Fruit fly (Drosophila melanogaster) whole organism, embryonic: ENCODE results near the gene Creld.

ENCODE experiments used
- ATbp ChIP-seq: fragments of 200-800 bp; sonication (Bioruptor generic); optimal IDR thresholded peaks from 2 replicates; lab custom pipeline; 2017; ENCODE audit warnings: missing biosample characterization, mild to moderate bottlenecking, missing genetic modification characterization, missing genetic modification reagents
- BEAF-32 ChIP-seq: fragments of 200-800 bp; sonication (Bioruptor generic); optimal IDR thresholded peaks from 3 replicates; lab custom pipeline; 2017; ENCODE audit warnings: missing biosample characterization, missing genetic modification characterization, mild to moderate bottlenecking, moderate library complexity, missing genetic modification reagents
- CG10979 ChIP-seq: fragments of 200-800 bp; sonication (Bioruptor generic); optimal IDR thresholded peaks from 2 replicates; lab custom pipeline; 2018; ENCODE audit warnings: missing biosample characterization, mild to moderate bottlenecking, missing genetic modification characterization, moderate library complexity
- CG11456 ChIP-seq: fragments of 200-800 bp; sonication (Bioruptor generic); IDR thresholded peaks from 3 replicates; pipeline ENCODE4 v1.3.6; 2022; ENCODE audit warnings: missing biosample characterization, missing genetic modification characterization
- CG12744 ChIP-seq: fragments of 200-800 bp; sonication (Bioruptor generic); optimal IDR thresholded peaks from 2 replicates; lab custom pipeline; 2016; ENCODE audit warnings: missing biosample characterization, missing genetic modification characterization
- CG13123 ChIP-seq: fragments of 200-800 bp; sonication (Bioruptor generic); optimal IDR thresholded peaks from 2 replicates; lab custom pipeline; 2016; ENCODE audit warnings: missing biosample characterization, missing genetic modification characterization
- CG13624 ChIP-seq: fragments of 200-800 bp; sonication (Bioruptor generic); optimal IDR thresholded peaks from 2 replicates; lab custom pipeline; 2016; ENCODE audit warnings: missing biosample characterization, missing genetic modification characterization
- CG1603 ChIP-seq: fragments of 200-800 bp; sonication (Bioruptor generic); optimal IDR thresholded peaks from 2 replicates; lab custom pipeline; 2019; ENCODE audit warnings: missing biosample characterization, mild to moderate bottlenecking, missing genetic modification characterization, moderate library complexity
- CG17186 ChIP-seq: fragments of 200-800 bp; sonication (Bioruptor generic); optimal IDR thresholded peaks from 3 replicates; lab custom pipeline; 2017; ENCODE audit warnings: missing biosample characterization, missing genetic modification reagents, missing genetic modification characterization
- CG18476 ChIP-seq: fragments of 200-800 bp; sonication (Bioruptor generic); optimal IDR thresholded peaks from 2 replicates; lab custom pipeline; 2016; ENCODE audit warnings: missing biosample characterization, mild to moderate bottlenecking, missing genetic modification characterization
- CG18619 ChIP-seq: fragments of 200-800 bp; sonication (Bioruptor generic); optimal IDR thresholded peaks from 3 replicates; lab custom pipeline; 2017; ENCODE audit warnings: missing biosample characterization, mild to moderate bottlenecking, missing genetic modification characterization
- CG2875 ChIP-seq: fragments of 200-800 bp; sonication (Bioruptor generic); optimal IDR thresholded peaks from 2 replicates; lab custom pipeline; 2017; ENCODE audit warnings: missing biosample characterization, mild to moderate bottlenecking, missing genetic modification characterization, missing genetic modification reagents
- CG3281 ChIP-seq: fragments of 200-800 bp; sonication (Bioruptor generic); optimal IDR thresholded peaks from 3 replicates; lab custom pipeline; 2017; ENCODE audit warnings: missing biosample characterization, mild to moderate bottlenecking, missing genetic modification characterization
- CG5953 ChIP-seq: fragments of 200-800 bp; sonication (Bioruptor generic); IDR thresholded peaks from 2 replicates; pipeline ENCODE4 v1.3.6; 2022; ENCODE audit warnings: missing biosample characterization, missing genetic modification characterization
- CG8478 ChIP-seq: fragments of >200 bp; optimal IDR thresholded peaks from 2 replicates; lab custom pipeline; 2018
- CG9727 ChIP-seq: fragments of 200-800 bp; sonication (Bioruptor generic); optimal IDR thresholded peaks from 3 replicates; lab custom pipeline; 2017; ENCODE audit warnings: missing biosample characterization, mild to moderate bottlenecking, missing genetic modification characterization
- CG9876 ChIP-seq: fragments of 200-800 bp; sonication (Bioruptor generic); optimal IDR thresholded peaks from 2 replicates; lab custom pipeline; 2016; ENCODE audit warnings: missing biosample characterization, missing genetic modification characterization
- CoRest ChIP-seq: fragments of 200-800 bp; sonication (Bioruptor generic); optimal IDR thresholded peaks from 3 replicates; lab custom pipeline; 2018; ENCODE audit warnings: missing biosample characterization, mild to moderate bottlenecking, missing genetic modification characterization, moderate library complexity
- Dfd ChIP-seq, 2 experiments: fragments of >200 bp; optimal IDR thresholded peaks; 2 replicates each; lab custom pipeline; 2017; ENCODE audit warnings: missing biosample characterization in 2 of 2, missing genetic modification characterization in 2 of 2
- Dll ChIP-seq: fragments of 200-800 bp; sonication (Bioruptor generic); IDR thresholded peaks from 4 replicates; pipeline ENCODE4 v1.3.6; 2022; ENCODE audit warnings: missing biosample characterization, missing genetic modification characterization; ENCODE audit not compliant: partially characterized antibody
- Doc3 ChIP-seq: fragments of 200-800 bp; sonication (Bioruptor generic); IDR thresholded peaks from 3 replicates; pipeline ENCODE4 v1.3.6; 2022; ENCODE audit warnings: missing biosample characterization, missing genetic modification characterization; ENCODE audit not compliant: partially characterized antibody
- Fer3 ChIP-seq: fragments of 200-800 bp; sonication (Bioruptor generic); optimal IDR thresholded peaks from 2 replicates; lab custom pipeline; 2018; ENCODE audit warnings: missing biosample characterization, mild to moderate bottlenecking, missing genetic modification characterization, moderate library complexity
- Gug ChIP-seq: fragments of 200-800 bp; sonication (Bioruptor generic); IDR thresholded peaks from 4 replicates; pipeline ENCODE4 v1.3.6; 2022; ENCODE audit warnings: missing biosample characterization, missing genetic modification characterization
- HLH54F ChIP-seq: fragments of 200-800 bp; sonication (Bioruptor generic); optimal IDR thresholded peaks from 3 replicates; lab custom pipeline; 2016; ENCODE audit warnings: missing biosample characterization, missing genetic modification characterization
- Hmx ChIP-seq: fragments of 200-800 bp; sonication (Bioruptor generic); optimal IDR thresholded peaks from 2 replicates; lab custom pipeline; 2016; ENCODE audit warnings: missing biosample characterization, missing genetic modification characterization
- MTF-1 ChIP-seq: fragments of 200-800 bp; sonication (Bioruptor generic); optimal IDR thresholded peaks from 2 replicates; lab custom pipeline; 2018; ENCODE audit warnings: missing biosample characterization, mild to moderate bottlenecking, missing genetic modification characterization, borderline replicate concordance
- Myb ChIP-seq: fragments of 200-800 bp; sonication (Bioruptor generic); optimal IDR thresholded peaks from 2 replicates; lab custom pipeline; 2016; ENCODE audit warnings: missing biosample characterization, missing genetic modification characterization
- Ssrp ChIP-seq: fragments of 200-800 bp; sonication (Bioruptor generic); optimal IDR thresholded peaks from 2 replicates; lab custom pipeline; 2018; ENCODE audit warnings: missing biosample characterization, mild to moderate bottlenecking, missing genetic modification characterization, moderate library complexity
- Stat92E ChIP-seq, 3 experiments: fragments of >200 bp in 2 of 3; fragments of 200-800 bp in 1 of 3; sonication (Bioruptor generic) in 1 of 3; optimal IDR thresholded peaks; 2 replicates each; lab custom pipeline; 2017 to 2019; ENCODE audit warnings: missing biosample characterization in 3 of 3, missing genetic modification characterization in 3 of 3, mild to moderate bottlenecking in 1 of 3, moderate library complexity in 1 of 3
- Tbp ChIP-seq: fragments of >200 bp; optimal IDR thresholded peaks from 2 replicates; lab custom pipeline; 2018; ENCODE audit warnings: missing biosample characterization, missing genetic modification characterization
- Vsx1 ChIP-seq: fragments of 200-800 bp; sonication (Bioruptor generic); optimal IDR thresholded peaks from 2 replicates; lab custom pipeline; 2017; ENCODE audit warnings: missing biosample characterization, mild to moderate bottlenecking, missing genetic modification characterization, missing genetic modification reagents
- Xbp1 ChIP-seq: fragments of 200-800 bp; sonication (Bioruptor generic); optimal IDR thresholded peaks from 3 replicates; lab custom pipeline; 2016; ENCODE audit warnings: missing biosample characterization, mild to moderate bottlenecking, missing genetic modification characterization
- chm ChIP-seq: fragments of 200-800 bp; sonication (Bioruptor generic); IDR thresholded peaks from 2 replicates; pipeline ENCODE4 v1.3.6; 2022; ENCODE audit warnings: missing biosample characterization, missing genetic modification characterization
- corto ChIP-seq: fragments of 200-800 bp; sonication (Bioruptor generic); optimal IDR thresholded peaks from 2 replicates; lab custom pipeline; 2016; ENCODE audit warnings: missing biosample characterization, mild to moderate bottlenecking, missing genetic modification characterization, moderate library complexity
- dati ChIP-seq: fragments of 200-800 bp; sonication (Bioruptor generic); IDR thresholded peaks from 2 replicates; pipeline ENCODE4 v1.3.6; 2022; ENCODE audit warnings: missing biosample characterization, missing genetic modification characterization
- grau ChIP-seq: fragments of 200-800 bp; optimal IDR thresholded peaks from 3 replicates; lab custom pipeline; 2019; ENCODE audit warnings: missing biosample characterization, mild to moderate bottlenecking, missing genetic modification characterization, moderate library complexity
- knrl ChIP-seq: fragments of 200-800 bp; sonication (Bioruptor generic); IDR thresholded peaks from 3 replicates; pipeline ENCODE4 v1.3.6; 2022; ENCODE audit warnings: missing biosample characterization, missing genetic modification characterization; ENCODE audit not compliant: partially characterized antibody
- maf-S ChIP-seq: fragments of 200-800 bp; sonication (Bioruptor generic); optimal IDR thresholded peaks from 2 replicates; lab custom pipeline; 2016; ENCODE audit warnings: missing biosample characterization, missing genetic modification characterization
- nerfin-2 ChIP-seq: fragments of 200-800 bp; sonication (Bioruptor generic); IDR thresholded peaks from 2 replicates; pipeline ENCODE4 v1.3.6; 2022; ENCODE audit warnings: missing biosample characterization, missing genetic modification characterization; ENCODE audit not compliant: partially characterized antibody
- pb ChIP-seq: fragments of 200-800 bp; sonication (Bioruptor generic); optimal IDR thresholded peaks from 3 replicates; lab custom pipeline; 2016; ENCODE audit warnings: missing biosample characterization, missing genetic modification characterization
- pfk ChIP-seq: fragments of 200-800 bp; sonication (Bioruptor generic); optimal IDR thresholded peaks from 2 replicates; lab custom pipeline; 2018; ENCODE audit warnings: missing biosample characterization, mild to moderate bottlenecking, missing genetic modification characterization, moderate library complexity
- ranshi ChIP-seq: fragments of 200-800 bp; sonication (Bioruptor generic); IDR thresholded peaks from 2 replicates; pipeline ENCODE4 v1.3.6; 2022; ENCODE audit warnings: missing biosample characterization, missing genetic modification characterization
- rib ChIP-seq: fragments of 200-800 bp; sonication (Bioruptor generic); IDR thresholded peaks from 2 replicates; pipeline ENCODE4 v1.3.6; 2022; ENCODE audit warnings: missing biosample characterization, missing genetic modification characterization
- sima ChIP-seq: fragments of 200-800 bp; sonication (Bioruptor generic); optimal IDR thresholded peaks from 2 replicates; lab custom pipeline; 2016; ENCODE audit warnings: missing biosample characterization, missing genetic modification characterization
- so ChIP-seq: fragments of 200-800 bp; sonication (Bioruptor generic); IDR thresholded peaks from 3 replicates; pipeline ENCODE4 v1.3.6; 2022; ENCODE audit warnings: missing biosample characterization, missing genetic modification characterization
- twi ChIP-seq: fragments of 200-800 bp; optimal IDR thresholded peaks from 2 replicates; lab custom pipeline; 2019; ENCODE audit warnings: missing biosample characterization, mild to moderate bottlenecking, missing genetic modification characterization, moderate library complexity
- unpg ChIP-seq: fragments of 200-800 bp; sonication (Bioruptor generic); optimal IDR thresholded peaks from 3 replicates; lab custom pipeline; 2018; ENCODE audit warnings: missing biosample characterization, mild to moderate bottlenecking, missing genetic modification characterization, moderate library complexity
- zen2 ChIP-seq: fragments of 200-800 bp; sonication (Bioruptor generic); IDR thresholded peaks from 3 replicates; pipeline ENCODE4 v1.3.6; 2022; ENCODE audit warnings: missing biosample characterization, missing genetic modification characterization; ENCODE audit not compliant: partially characterized antibody
- zfh1 ChIP-seq: fragments of 200-800 bp; sonication (Bioruptor generic); IDR thresholded peaks from 3 replicates; pipeline ENCODE4 v1.3.6; 2022; ENCODE audit warnings: missing biosample characterization, missing genetic modification characterization
- zfh2 ChIP-seq: fragments of 200-800 bp; sonication (Bioruptor generic); optimal IDR thresholded peaks from 2 replicates; lab custom pipeline; 2016; ENCODE audit warnings: missing biosample characterization, missing genetic modification characterization

The Creld gene

DNA sequence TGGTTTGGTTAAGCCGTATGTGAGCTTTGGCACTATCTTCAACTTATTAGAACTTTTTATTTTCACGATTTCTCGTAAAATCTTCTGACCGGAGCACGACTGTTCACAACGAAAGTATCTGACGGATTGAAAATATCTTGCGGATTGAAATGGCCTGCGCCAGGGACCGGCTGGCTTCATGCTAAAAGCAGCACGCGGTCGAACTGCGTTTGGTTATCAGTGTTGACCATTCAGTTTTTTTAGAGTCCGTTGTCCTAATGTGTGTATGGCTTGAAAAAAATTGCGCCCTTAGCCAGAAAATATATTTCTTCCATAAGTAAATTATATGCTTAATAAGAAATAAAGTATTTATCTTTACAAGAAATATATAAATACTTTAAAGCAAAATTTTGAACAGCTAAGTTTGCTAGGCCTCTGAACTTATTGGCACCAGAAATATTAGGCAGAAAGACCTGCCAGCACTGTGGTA, 14.9 kb upstream of the Creld start, which contains the start of gene net (continued):
- TF ChIP-seq corto (GFP tag; lab: Kevin White, UChicago) = peak; percentile 72
- TF ChIP-seq HLH54F (GFP tag; lab: Kevin White, UChicago) = no peak
- no peak for TF ChIP-seq CG11456 (GFP tag; lab: Robert Waterston, UW)
- peak; percentile 30 for TF ChIP-seq Ssrp (tag; lab: Kevin White, UChicago)
- no peak for TF ChIP-seq CG5953 (GFP tag; lab: Robert Waterston, UW)
- no peak for TF ChIP-seq CG13123
- peak; percentile 42 for TF ChIP-seq CG9727
- TF ChIP-seq pfk (GFP tag; lab: Kevin White, UChicago) = no peak
- TF ChIP-seq maf-S = no peak
- TF ChIP-seq CG10979 (tag; lab: Kevin White, UChicago) = peak; percentile 61
- no peak for TF ChIP-seq Tbp (GFP tag; lab: Kevin White, UChicago)
- no peak for TF ChIP-seq CG8478 (lab: Kevin White, UChicago)
- TF ChIP-seq CG18619 (GFP tag; lab: Kevin White, UChicago) = peak; percentile 71
- TF ChIP-seq ranshi = peak; percentile 25; the same call in 1 of the 2 replicates
- TF ChIP-seq Stat92E (GFP tag; optimal IDR thresholded peaks at IDR 0.05; lab: Kevin White, UChicago) = no peak
- TF ChIP-seq unpg (GFP tag; lab: Kevin White, UChicago) = peak; percentile 63
- peak; percentile 85 for TF ChIP-seq CG3281 (GFP tag; lab: Kevin White, UChicago)
- TF ChIP-seq CoRest (tag; lab: Kevin White, UChicago) = peak; percentile 85
- TF ChIP-seq CG17186 (GFP tag; lab: Kevin White, UChicago) = no peak
- peak; percentile 18 for TF ChIP-seq CG2875 (GFP tag; lab: Kevin White, UChicago)
- no peak for TF ChIP-seq zfh2 (GFP tag; lab: Kevin White, UChicago)
- no peak for TF ChIP-seq Dll (GFP tag; lab: Robert Waterston, UW)
- TF ChIP-seq CG1603 = no peak
- TF ChIP-seq pb = no peak
- no peak for TF ChIP-seq Gug (GFP tag; lab: Robert Waterston, UW)
- TF ChIP-seq chm (GFP tag; lab: Robert Waterston, UW) = peak; percentile 35; the same call in 1 of the 2 replicates
- peak; percentile 78 for TF ChIP-seq Fer3
- TF ChIP-seq sima (GFP tag; lab: Kevin White, UChicago) = no peak
- peak; percentile 39 for TF ChIP-seq ATbp
- no peak for TF ChIP-seq Doc3
- TF ChIP-seq rib (GFP tag; lab: Robert Waterston, UW) = no peak
- TF ChIP-seq CG18476 (GFP tag; lab: Kevin White, UChicago) = peak; percentile 13
- no peak for TF ChIP-seq CG9876 (GFP tag; lab: Kevin White, UChicago)
- TF ChIP-seq Xbp1 (GFP tag; lab: Kevin White, UChicago) = peak; percentile 54
- TF ChIP-seq twi (tag; lab: Kevin White, UChicago) = peak; percentile 39
- TF ChIP-seq zfh1 (GFP tag; lab: Robert Waterston, UW) = 0 out of 3 replicates have a peak, but pooled peaks have one; percentile 54
- no peak for TF ChIP-seq so
- no peak for TF ChIP-seq zen2 (GFP tag; lab: Robert Waterston, UW)
- TF ChIP-seq CG13624 (GFP tag; lab: Kevin White, UChicago) = no peak
- TF ChIP-seq CG12744 (GFP tag; lab: Kevin White, UChicago) = no peak
- TF ChIP-seq MTF-1 (GFP tag; lab: Kevin White, UChicago) = no peak
- no peak for TF ChIP-seq Myb (GFP tag; lab: Kevin White, UChicago)
- no peak for TF ChIP-seq BEAF-32 (GFP tag; lab: Kevin White, UChicago)
- TF ChIP-seq nerfin-2 (GFP tag; lab: Robert Waterston, UW) = no peak
- peak; percentile 87 for TF ChIP-seq grau (tag; lab: Kevin White, UChicago)
- no peak for TF ChIP-seq Dfd (GFP tag; optimal IDR thresholded peaks at IDR 0.05; lab: Kevin White, UChicago)
- TF ChIP-seq dati (GFP tag; lab: Robert Waterston, UW) = no peak
- no peak for TF ChIP-seq Hmx (GFP tag; lab: Kevin White, UChicago)
- TF ChIP-seq Vsx1 (GFP tag; lab: Kevin White, UChicago) = peak; percentile 46
- no peak for TF ChIP-seq knrl
